Worm (Caenorhabditis elegans) whole organism, L4 larva: ENCODE measurements around the gene T11F9.10.

Experiments used
- ama-1 ChIP-seq: fragments of 150-350 bp; optimal IDR thresholded peaks from 2 replicates; lab custom pipeline; 2014; ENCODE audit warnings: inconsistent platforms, mixed read lengths
- lsy-2 ChIP-seq, 2 experiments: fragments of 150-350 bp in 1 of 2; sonication (generic microtip) in 1 of 2; optimal IDR thresholded peaks; 2 replicates each; lab custom pipeline; 2014 to 2017; ENCODE audit warnings: missing biosample characterization in 2 of 2, missing genetic modification characterization in 2 of 2
- unc-130 ChIP-seq: sonication (generic microtip); optimal IDR thresholded peaks from 2 replicates; lab custom pipeline; 2016; ENCODE audit warnings: missing genetic modification reagents, missing genetic modification characterization, missing compliant biosample characterization
- unc-39 ChIP-seq: sonication (generic microtip); optimal IDR thresholded peaks from 2 replicates; lab custom pipeline; 2017; ENCODE audit warnings: missing biosample characterization, missing genetic modification characterization

- no peak for TF ChIP-seq lsy-2 (tag; optimal IDR thresholded peaks at IDR 0.05; lab: Kevin White, UChicago)
- TF ChIP-seq ama-1 (lab: Kevin White, UChicago): no peak
- TF ChIP-seq unc-39 (tag; lab: Kevin White, UChicago): no peak
- no peak for TF ChIP-seq unc-130 (GFP tag; lab: Kevin White, UChicago)
Observed at ce11 chrV:11439202-11439601, 47.6 kb upstream of the T11F9.10 start.
